Fruit fly (Drosophila melanogaster): ENCODE results near the gene CG42464.

- TF ChIP-seq Chrac-16 (GFP tag; optimal IDR thresholded peaks at IDR 0.05) (peak; percentile 60), sima (GFP tag; optimal IDR thresholded peaks at IDR 0.05) (no peak), stwl (tag; optimal IDR thresholded peaks at IDR 0.05) (no peak), crol (GFP tag; IDR thresholded peaks at IDR 0.05) (no peak), CG43689 (GFP tag; IDR thresholded peaks at IDR 0.05) (peak; percentile 60), Doc3 (GFP tag; IDR thresholded peaks at IDR 0.05; ENCODE audit: partially characterized antibody) (no peak), CG1603 (tag; optimal IDR thresholded peaks at IDR 0.05) (peak; percentile 51), CG17186 (GFP tag; optimal IDR thresholded peaks at IDR 0.05) (no peak), Rfx (GFP tag; IDR thresholded peaks at IDR 0.05) (peak; percentile 98), Dfd (GFP tag; optimal IDR thresholded peaks at IDR 0.05) (no peak)
Measured at dm6 chr2L:3703260-3703659, 4.0 kb downstream of the CG42464 start, which contains the start of gene CG2816.

All from whole organism, embryonic.